Worm (Caenorhabditis elegans) whole organism, L1 larva: ENCODE measurements around the gene C55A6.1.

Experiments used
- C04F5.9 ChIP-seq: sonication (generic microtip); optimal IDR thresholded peaks from 2 replicates; lab custom pipeline; 2016; ENCODE audit warnings: missing genetic modification characterization, missing compliant biosample characterization
- C16A3.4 ChIP-seq: fragments of 150-350 bp; optimal IDR thresholded peaks from 2 replicates; lab custom pipeline; 2014; ENCODE audit warnings: missing biosample characterization, missing genetic modification characterization
- C34B4.2 ChIP-seq: sonication (generic microtip); optimal IDR thresholded peaks from 2 replicates; lab custom pipeline; 2017; ENCODE audit warnings: mild to moderate bottlenecking, missing genetic modification characterization, missing compliant biosample characterization
- F16B12.6 ChIP-seq: fragments of 150-350 bp; optimal IDR thresholded peaks from 2 replicates; lab custom pipeline; 2014; ENCODE audit warnings: missing biosample characterization, missing genetic modification characterization
- Y116A8C.19 ChIP-seq: sonication (generic microtip); optimal IDR thresholded peaks from 2 replicates; lab custom pipeline; 2016; ENCODE audit warnings: missing compliant biosample characterization, missing genetic modification characterization, borderline replicate concordance
- aha-1 ChIP-seq: fragments of 150-350 bp; optimal IDR thresholded peaks from 2 replicates; lab custom pipeline; 2014; ENCODE audit warnings: missing biosample characterization, missing genetic modification characterization
- aly-2 ChIP-seq: fragments of 150-350 bp; optimal IDR thresholded peaks from 2 replicates; lab custom pipeline; 2014; ENCODE audit warnings: missing biosample characterization, missing genetic modification characterization
- blmp-1 ChIP-seq: fragments of 150-350 bp; optimal IDR thresholded peaks from 2 replicates; lab custom pipeline; 2014; ENCODE audit warnings: missing biosample characterization, missing genetic modification characterization
- ceh-82 ChIP-seq, 3 experiments: fragments of 150-350 bp in 1 of 3; sonication (generic microtip) in 2 of 3; optimal IDR thresholded peaks; 2 replicates each; lab custom pipeline; 2014 to 2017; ENCODE audit warnings: missing biosample characterization in 3 of 3, missing genetic modification characterization in 3 of 3
- ceh-88 ChIP-seq: fragments of 200-800 bp; sonication (Bioruptor generic); IDR thresholded peaks from 2 replicates; pipeline ENCODE4 v1.3.6; 2022; ENCODE audit warnings: missing genetic modification characterization, missing compliant biosample characterization
- dpl-1 ChIP-seq, 3 experiments: fragments of 150-350 bp in 2 of 3; sonication (generic microtip) in 1 of 3; optimal IDR thresholded peaks; 2 replicates each; lab custom pipeline; 2014 to 2017; ENCODE audit warnings: missing biosample characterization in 3 of 3, missing genetic modification characterization in 3 of 3, missing genetic modification reagents in 3 of 3
- dsc-1 ChIP-seq: sonication (generic microtip); optimal IDR thresholded peaks from 2 replicates; lab custom pipeline; 2016; ENCODE audit warnings: mild to moderate bottlenecking, missing genetic modification characterization, missing compliant biosample characterization
- efl-3 ChIP-seq: fragments of 200-800 bp; sonication (Bioruptor generic); optimal IDR thresholded peaks from 2 replicates; lab custom pipeline; 2018; ENCODE audit warnings: mild to moderate bottlenecking, missing genetic modification characterization, missing compliant biosample characterization
- elt-2 ChIP-seq: sonication (generic microtip); optimal IDR thresholded peaks from 2 replicates; lab custom pipeline; 2016; ENCODE audit warnings: missing genetic modification characterization, mild to moderate bottlenecking, inconsistent platforms, missing compliant biosample characterization, missing genetic modification reagents
- elt-3 ChIP-seq, 6 experiments: fragments of 150-350 bp in 1 of 6; sonication (generic microtip); optimal IDR thresholded peaks; 2 replicates each; lab custom pipeline; 2017 to 2018; ENCODE audit warnings: missing biosample characterization in 6 of 6, missing genetic modification characterization in 6 of 6, inconsistent platforms in 1 of 6
- ets-5 ChIP-seq: fragments of 200-800 bp; sonication (Bioruptor generic); IDR thresholded peaks from 2 replicates; pipeline ENCODE4 v1.3.6; 2022; ENCODE audit warnings: missing genetic modification characterization, missing compliant biosample characterization
- fkh-10 ChIP-seq: sonication (generic microtip); optimal IDR thresholded peaks from 2 replicates; lab custom pipeline; 2017; ENCODE audit warnings: missing biosample characterization, missing genetic modification reagents, missing genetic modification characterization
- fkh-4 ChIP-seq: sonication (generic microtip); optimal IDR thresholded peaks from 2 replicates; lab custom pipeline; 2016; ENCODE audit warnings: missing compliant biosample characterization, missing genetic modification characterization, borderline replicate concordance
- fkh-8 ChIP-seq: sonication (generic microtip); optimal IDR thresholded peaks from 2 replicates; lab custom pipeline; 2016; ENCODE audit warnings: mild to moderate bottlenecking, missing genetic modification characterization, missing compliant biosample characterization
- fos-1 ChIP-seq: fragments of 150-350 bp; optimal IDR thresholded peaks from 2 replicates; lab custom pipeline; 2014; ENCODE audit warnings: missing biosample characterization, missing genetic modification characterization
- hlh-4 ChIP-seq: sonication (generic microtip); optimal IDR thresholded peaks from 2 replicates; lab custom pipeline; 2016; ENCODE audit warnings: mild to moderate bottlenecking, missing genetic modification characterization, missing compliant biosample characterization
- irx-1 ChIP-seq: sonication (generic microtip); optimal IDR thresholded peaks from 2 replicates; lab custom pipeline; 2016; ENCODE audit warnings: missing genetic modification characterization, missing compliant biosample characterization
- isw-1 ChIP-seq: fragments of 200-800 bp; sonication (Bioruptor generic); IDR thresholded peaks from 2 replicates; pipeline ENCODE4 v1.3.6; 2022; ENCODE audit warnings: missing genetic modification characterization, missing compliant biosample characterization
- jun-1 ChIP-seq: fragments of 150-350 bp; optimal IDR thresholded peaks from 2 replicates; lab custom pipeline; 2014; ENCODE audit warnings: missing biosample characterization, missing genetic modification reagents, missing genetic modification characterization
- lin-13 ChIP-seq: fragments of 150-350 bp; optimal IDR thresholded peaks from 2 replicates; lab custom pipeline; 2014; ENCODE audit warnings: missing biosample characterization, missing genetic modification reagents, missing genetic modification characterization
- lin-15B ChIP-seq: fragments of 150-350 bp; sonication (generic microtip); optimal IDR thresholded peaks from 3 replicates; lab custom pipeline; 2014; ENCODE audit warnings: missing biosample characterization, missing genetic modification characterization
- lir-3 ChIP-seq: sonication (generic microtip); optimal IDR thresholded peaks from 2 replicates; lab custom pipeline; 2016; ENCODE audit warnings: mild to moderate bottlenecking, missing genetic modification characterization, moderate library complexity, missing compliant biosample characterization; ENCODE audit not compliant: poor library complexity
- lsy-2 ChIP-seq, 2 experiments: fragments of 150-350 bp; optimal IDR thresholded peaks; 2 replicates each; lab custom pipeline; 2014; ENCODE audit warnings: missing biosample characterization in 2 of 2, missing genetic modification characterization in 2 of 2
- mdl-1 ChIP-seq, 2 experiments: fragments of 150-350 bp; optimal IDR thresholded peaks; 2 replicates each; lab custom pipeline; 2014 to 2017; ENCODE audit warnings: missing biosample characterization in 2 of 2, missing genetic modification characterization in 2 of 2, inconsistent platforms in 1 of 2
- mep-1 ChIP-seq: fragments of 150-350 bp; optimal IDR thresholded peaks from 2 replicates; lab custom pipeline; 2014; ENCODE audit warnings: missing biosample characterization, missing genetic modification characterization
- nhr-11 ChIP-seq: fragments of 150-350 bp; optimal IDR thresholded peaks from 2 replicates; lab custom pipeline; 2014; ENCODE audit warnings: missing biosample characterization, missing genetic modification characterization
- nhr-19 ChIP-seq: fragments of 200-800 bp; sonication (Bioruptor generic); conservative IDR thresholded peaks from 2 replicates; pipeline ENCODE4 v1.3.6; 2022; ENCODE audit warnings: missing genetic modification characterization, missing compliant biosample characterization
- nhr-20 ChIP-seq: sonication (generic microtip); optimal IDR thresholded peaks from 2 replicates; lab custom pipeline; 2016; ENCODE audit warnings: mild to moderate bottlenecking, missing genetic modification characterization, missing compliant biosample characterization
- nhr-28 ChIP-seq: fragments of 150-350 bp; optimal IDR thresholded peaks from 2 replicates; lab custom pipeline; 2014; ENCODE audit warnings: missing biosample characterization, missing genetic modification characterization
- nhr-47 ChIP-seq: sonication (generic microtip); optimal IDR thresholded peaks from 2 replicates; lab custom pipeline; 2016; ENCODE audit warnings: mild to moderate bottlenecking, missing genetic modification characterization, moderate library complexity, missing compliant biosample characterization
- nhr-76 ChIP-seq: sonication (generic microtip); optimal IDR thresholded peaks from 2 replicates; lab custom pipeline; 2017; ENCODE audit warnings: missing biosample characterization, missing genetic modification characterization
- nhr-77 ChIP-seq: fragments of 150-350 bp; optimal IDR thresholded peaks from 2 replicates; lab custom pipeline; 2014; ENCODE audit warnings: missing biosample characterization, missing genetic modification characterization
- nhr-85 ChIP-seq: sonication (generic microtip); peaks from one replicate; lab custom pipeline; 2016; ENCODE audit warnings: missing genetic modification characterization, inconsistent platforms, missing compliant biosample characterization
- pag-3 ChIP-seq: sonication (generic microtip); optimal IDR thresholded peaks from 2 replicates; lab custom pipeline; 2017; ENCODE audit warnings: missing genetic modification characterization, mild to moderate bottlenecking, missing compliant biosample characterization, antibody characterized with exemption, borderline replicate concordance; ENCODE audit not compliant: insufficient read depth
- pqm-1 ChIP-seq: sonication (generic microtip); optimal IDR thresholded peaks from 3 replicates; lab custom pipeline; 2017; ENCODE audit warnings: missing biosample characterization, missing genetic modification characterization
- rnt-1 ChIP-seq: sonication (generic microtip); optimal IDR thresholded peaks from 2 replicates; lab custom pipeline; 2016; ENCODE audit warnings: mild to moderate bottlenecking, missing genetic modification characterization, moderate library complexity, missing compliant biosample characterization
- skn-1 ChIP-seq: fragments of 150-350 bp; optimal IDR thresholded peaks from 2 replicates; lab custom pipeline; 2014; ENCODE audit warnings: missing biosample characterization, missing genetic modification characterization
- snu-23 ChIP-seq: sonication (generic microtip); optimal IDR thresholded peaks from 2 replicates; lab custom pipeline; 2016; ENCODE audit warnings: missing genetic modification characterization, missing compliant biosample characterization
- sptf-1 ChIP-seq: fragments of 150-350 bp; optimal IDR thresholded peaks from 2 replicates; lab custom pipeline; 2014; ENCODE audit warnings: missing biosample characterization, missing genetic modification characterization
- sup-37 ChIP-seq: fragments of 200-800 bp; sonication (Bioruptor generic); optimal IDR thresholded peaks from 2 replicates; lab custom pipeline; 2018; ENCODE audit warnings: mild to moderate bottlenecking, missing genetic modification characterization, missing compliant biosample characterization
- unc-30 ChIP-seq: sonication (generic microtip); optimal IDR thresholded peaks from 2 replicates; lab custom pipeline; 2017; ENCODE audit warnings: missing biosample characterization, missing genetic modification characterization
- unc-98 ChIP-seq: fragments of 200-800 bp; sonication (Bioruptor generic); IDR thresholded peaks from 2 replicates; pipeline ENCODE4 v1.3.6; 2022; ENCODE audit warnings: missing genetic modification characterization, missing compliant biosample characterization
- vab-15 ChIP-seq: sonication (generic microtip); optimal IDR thresholded peaks from 2 replicates; lab custom pipeline; 2017; ENCODE audit warnings: missing genotype, mild to moderate bottlenecking, missing genetic modification characterization, missing compliant biosample characterization
- xbp-1 ChIP-seq: sonication (generic microtip); optimal IDR thresholded peaks from 2 replicates; lab custom pipeline; 2016; ENCODE audit warnings: missing genetic modification characterization, missing compliant biosample characterization
- zag-1 ChIP-seq: fragments of 150-350 bp; optimal IDR thresholded peaks from 2 replicates; lab custom pipeline; 2014; ENCODE audit warnings: missing biosample characterization, missing genetic modification characterization
- zip-4 ChIP-seq: fragments of 200-800 bp; sonication (Bioruptor generic); optimal IDR thresholded peaks from 2 replicates; lab custom pipeline; 2018; ENCODE audit warnings: mild to moderate bottlenecking, missing genetic modification characterization, moderate library complexity, missing compliant biosample characterization
- ztf-11 ChIP-seq, 2 experiments: sonication (generic microtip); optimal IDR thresholded peaks; 2 replicates each; lab custom pipeline; 2016 to 2017; ENCODE audit warnings: missing genetic modification characterization in 2 of 2, missing biosample characterization in 1 of 2, missing compliant biosample characterization in 1 of 2
- ztf-4 ChIP-seq: fragments of 150-350 bp; optimal IDR thresholded peaks from 2 replicates; lab custom pipeline; 2014; ENCODE audit warnings: missing biosample characterization, missing genetic modification characterization

The C55A6.1 gene

DNA sequence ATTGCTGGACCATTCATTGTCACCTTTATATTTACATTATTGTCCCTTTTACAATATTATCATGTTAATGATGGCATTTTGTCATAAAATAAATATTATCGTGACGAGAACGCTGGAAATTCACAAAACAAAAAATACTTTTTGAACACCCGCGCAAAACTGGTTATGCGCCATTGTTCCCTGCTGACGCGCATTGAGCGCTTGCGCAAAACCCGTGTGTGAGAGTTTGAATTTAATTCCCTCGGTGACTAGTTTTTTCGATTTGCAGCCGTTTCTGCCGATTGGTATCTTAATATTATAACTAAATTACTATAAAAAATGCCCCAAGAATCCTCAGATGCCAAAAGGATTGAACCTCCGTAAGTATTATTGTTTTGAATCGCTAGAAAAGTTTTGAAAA lies 16.7 kb upstream of the C55A6.1 start, which contains the start of gene pafo-1:
pafo-1 (plus strand) TSS at position 256 of the 400 bp plus-strand sequence.
- TF ChIP-seq blmp-1 (tag; lab: Kevin White, UChicago), result peak; percentile 84
- TF ChIP-seq nhr-11 (tag; lab: Kevin White, UChicago), result peak; percentile 81
- peak; percentile 92 for TF ChIP-seq snu-23 (GFP tag; lab: Kevin White, UChicago)
- peak; percentile 80 to 93 (median 92) for TF ChIP-seq ceh-82 (tag; optimal IDR thresholded peaks at IDR 0.05; lab: Kevin White, UChicago)
- TF ChIP-seq dpl-1 (GFP tag; optimal IDR thresholded peaks at IDR 0.05; lab: Kevin White, UChicago), result peak; percentile 99
- peak; percentile 92 for TF ChIP-seq skn-1
- no peak for TF ChIP-seq nhr-28
- peak; percentile 5 for TF ChIP-seq C34B4.2
- TF ChIP-seq Y116A8C.19 (tag; lab: Kevin White, UChicago), result no peak
- TF ChIP-seq sup-37 (GFP tag; lab: Kevin White, UChicago), result peak; percentile 79
- TF ChIP-seq jun-1 (tag; lab: Kevin White, UChicago), result peak; percentile 88
- TF ChIP-seq sptf-1, result no peak
- peak; percentile 68 for TF ChIP-seq lir-3 (tag; lab: Kevin White, UChicago)
- peak; percentile 75 for TF ChIP-seq elt-2 (tag; lab: Kevin White, UChicago)
- peak in 2 of 6 experiments; percentile 79 to 80 for TF ChIP-seq elt-3 (tag; optimal IDR thresholded peaks at IDR 0.05; lab: Kevin White, UChicago)
- TF ChIP-seq C16A3.4 (tag; lab: Kevin White, UChicago), result peak; percentile 82
- TF ChIP-seq pag-3, result peak; percentile 13
- TF ChIP-seq isw-1 (GFP tag; lab: Robert Waterston, UW), result peak; percentile 89
- peak; percentile 28 for TF ChIP-seq fkh-4 (tag; lab: Kevin White, UChicago)
- TF ChIP-seq unc-30 (tag; lab: Kevin White, UChicago), result no peak
- no peak for TF ChIP-seq ets-5
- peak; percentile 95 for TF ChIP-seq nhr-47 (tag; lab: Kevin White, UChicago)
- no peak for TF ChIP-seq zag-1 (tag; lab: Kevin White, UChicago)
- peak; percentile 95 for TF ChIP-seq mep-1
- TF ChIP-seq zip-4 (GFP tag; lab: Kevin White, UChicago), result peak; percentile 80
- peak; percentile 97 for TF ChIP-seq nhr-85
- peak; percentile 90 for TF ChIP-seq xbp-1 (tag; lab: Kevin White, UChicago)
- TF ChIP-seq ceh-88 (GFP tag; lab: Robert Waterston, UW), result peak; percentile 20; the same call in 1 of the 2 replicates
- no peak for TF ChIP-seq vab-15 (tag; lab: Kevin White, UChicago)
- peak; percentile 47 for TF ChIP-seq efl-3 (GFP tag; lab: Kevin White, UChicago)
- TF ChIP-seq aly-2 (tag; lab: Kevin White, UChicago), result peak; percentile 87
- TF ChIP-seq pqm-1 (tag; lab: Kevin White, UChicago), result no peak
- TF ChIP-seq ztf-4 (tag; lab: Kevin White, UChicago), result peak; percentile 49
- peak; percentile 71 for TF ChIP-seq fkh-10 (GFP tag; lab: Kevin White, UChicago)
- no peak for TF ChIP-seq unc-98 (GFP tag; lab: Robert Waterston, UW)
- peak; percentile 60 for TF ChIP-seq nhr-77 (tag; lab: Kevin White, UChicago)
- peak; percentile 92 for TF ChIP-seq nhr-20
- TF ChIP-seq rnt-1, result peak; percentile 95
- peak; percentile 43 for TF ChIP-seq nhr-76 (tag; lab: Kevin White, UChicago)
- peak in 1 of 2 experiments; percentile 78 for TF ChIP-seq mdl-1 (tag; optimal IDR thresholded peaks at IDR 0.05; lab: Kevin White, UChicago)
- peak; percentile 79 for TF ChIP-seq lin-15B (tag; lab: Kevin White, UChicago)
- peak in 1 of 2 experiments; percentile 79 for TF ChIP-seq ztf-11 (tag; optimal IDR thresholded peaks at IDR 0.05; lab: Kevin White, UChicago)
- TF ChIP-seq lin-13, result peak; percentile 87
- TF ChIP-seq irx-1 (tag; lab: Kevin White, UChicago), result peak; percentile 85
- TF ChIP-seq aha-1, result peak; percentile 56
- peak; percentile 91 to 92 for TF ChIP-seq lsy-2 (tag; optimal IDR thresholded peaks at IDR 0.05; lab: Kevin White, UChicago)
- peak; percentile 92 for TF ChIP-seq nhr-19 (GFP tag; lab: Robert Waterston, UW)
- TF ChIP-seq hlh-4, result no peak
- peak; percentile 58 for TF ChIP-seq C04F5.9 (tag; lab: Kevin White, UChicago)
- peak; percentile 94 for TF ChIP-seq dsc-1 (tag; lab: Kevin White, UChicago)
- TF ChIP-seq fkh-8, result peak; percentile 79
- peak; percentile 67 for TF ChIP-seq F16B12.6
- TF ChIP-seq fos-1 (tag; lab: Kevin White, UChicago), result peak; percentile 84
